Worm (Caenorhabditis elegans) whole organism, L4 larva: ENCODE results near the gene ZK632.10.

Experiments used
- D1046.2 ChIP-seq: fragments of 200-800 bp; sonication (Bioruptor generic); IDR thresholded peaks from 2 replicates; pipeline ENCODE4 v1.3.6; 2022; ENCODE audit warnings: missing genetic modification characterization, missing compliant biosample characterization
- F44E2.7 ChIP-seq: fragments of 200-800 bp; sonication (Bioruptor generic); IDR thresholded peaks from 2 replicates; pipeline ENCODE4 v2.1.2; 2022; ENCODE audit warnings: missing genetic modification characterization, missing compliant biosample characterization
- Y5F2A.4 ChIP-seq: fragments of 200-800 bp; sonication (Bioruptor generic); optimal IDR thresholded peaks from 2 replicates; lab custom pipeline; 2018; ENCODE audit warnings: mild to moderate bottlenecking, missing genetic modification characterization, missing compliant biosample characterization
- Y75B8A.6 ChIP-seq: fragments of 200-800 bp; sonication (Bioruptor generic); IDR thresholded peaks from 2 replicates; pipeline ENCODE4 v1.3.6; 2022; ENCODE audit warnings: missing genetic modification reagents, missing genetic modification characterization, missing compliant biosample characterization
- ZK337.2 ChIP-seq: fragments of 200-800 bp; sonication (Bioruptor generic); IDR thresholded peaks from 2 replicates; pipeline ENCODE4 v1.3.6; 2022; ENCODE audit warnings: missing genetic modification reagents, missing genetic modification characterization, missing compliant biosample characterization
- ZK546.5 ChIP-seq, 2 experiments: sonication (generic microtip); optimal IDR thresholded peaks; 2 replicates each; lab custom pipeline; 2017; ENCODE audit warnings: missing biosample characterization in 2 of 2, missing genetic modification characterization in 2 of 2
- ceh-62 ChIP-seq: sonication (generic microtip); optimal IDR thresholded peaks from 2 replicates; lab custom pipeline; 2017; ENCODE audit warnings: missing biosample characterization, missing genetic modification characterization
- ceh-82 ChIP-seq: sonication (generic microtip); optimal IDR thresholded peaks from 2 replicates; lab custom pipeline; 2017; ENCODE audit warnings: missing biosample characterization, missing genetic modification characterization
- daf-16 ChIP-seq, 3 experiments: sonication (generic microtip); optimal IDR thresholded peaks; 2 replicates each; lab custom pipeline; 2016 to 2017; ENCODE audit warnings: missing genetic modification characterization in 3 of 3, missing genetic modification reagents in 3 of 3, mild to moderate bottlenecking in 2 of 3, missing compliant biosample characterization in 2 of 3, missing biosample characterization in 1 of 3, moderate library complexity in 1 of 3
- daf-19 ChIP-seq: fragments of 200-800 bp; sonication (Bioruptor generic); conservative IDR thresholded peaks from 2 replicates; pipeline ENCODE4 v1.3.6; 2022; ENCODE audit warnings: missing genetic modification characterization, missing compliant biosample characterization
- dmd-6 ChIP-seq: fragments of 200-800 bp; sonication (Bioruptor generic); IDR thresholded peaks from 2 replicates; pipeline ENCODE4 v1.3.6; 2022; ENCODE audit warnings: missing genetic modification reagents, missing genetic modification characterization, missing compliant biosample characterization
- dmd-9 ChIP-seq: fragments of 200-800 bp; sonication (Bioruptor generic); IDR thresholded peaks from 2 replicates; pipeline ENCODE4 v1.3.6; 2022; ENCODE audit warnings: missing genetic modification reagents, missing genetic modification characterization, missing compliant biosample characterization
- dpl-1 ChIP-seq: fragments of 150-350 bp; optimal IDR thresholded peaks from 2 replicates; lab custom pipeline; 2014; ENCODE audit warnings: missing biosample characterization, missing genetic modification reagents, missing genetic modification characterization
- duxl-1 ChIP-seq: sonication (generic microtip); optimal IDR thresholded peaks from 2 replicates; lab custom pipeline; 2016; ENCODE audit warnings: mild to moderate bottlenecking, missing genetic modification characterization, moderate library complexity, missing compliant biosample characterization; ENCODE audit not compliant: poor library complexity
- egl-27 ChIP-seq: sonication (generic microtip); optimal IDR thresholded peaks from 3 replicates; lab custom pipeline; 2017; ENCODE audit warnings: missing biosample characterization, missing genetic modification reagents, missing genetic modification characterization
- egl-43 ChIP-seq: fragments of 200-800 bp; sonication (Bioruptor generic); IDR thresholded peaks from 2 replicates; pipeline ENCODE4 v1.3.6; 2022; ENCODE audit warnings: missing genetic modification reagents, missing genetic modification characterization, missing compliant biosample characterization
- fkh-10 ChIP-seq: fragments of 150-350 bp; optimal IDR thresholded peaks from 2 replicates; lab custom pipeline; 2014; ENCODE audit warnings: missing biosample characterization, missing genetic modification reagents, missing genetic modification characterization
- hlh-11 ChIP-seq: fragments of 200-800 bp; sonication (Bioruptor generic); optimal IDR thresholded peaks from 2 replicates; lab custom pipeline; 2018; ENCODE audit warnings: mild to moderate bottlenecking, missing genetic modification characterization, missing compliant biosample characterization
- jun-1 ChIP-seq: fragments of 150-350 bp; optimal IDR thresholded peaks from 2 replicates; lab custom pipeline; 2014; ENCODE audit warnings: missing biosample characterization, missing genetic modification reagents, missing genetic modification characterization
- lin-1 ChIP-seq: fragments of 200-800 bp; sonication (Bioruptor generic); IDR thresholded peaks from 2 replicates; pipeline ENCODE4 v1.3.6; 2022; ENCODE audit warnings: missing genetic modification reagents, missing genetic modification characterization, missing compliant biosample characterization
- lin-13 ChIP-seq: fragments of 150-350 bp; optimal IDR thresholded peaks from 2 replicates; lab custom pipeline; 2014; ENCODE audit warnings: missing biosample characterization, missing genetic modification reagents, missing genetic modification characterization
- lin-39 ChIP-seq: fragments of 150-350 bp; optimal IDR thresholded peaks from 2 replicates; lab custom pipeline; 2014; ENCODE audit warnings: missing biosample characterization, missing genetic modification reagents, missing genetic modification characterization
- mdl-1 ChIP-seq, 2 experiments: fragments of 150-350 bp in 1 of 2; sonication (generic microtip) in 1 of 2; optimal IDR thresholded peaks; 2 replicates each; lab custom pipeline; 2014 to 2017; ENCODE audit warnings: missing biosample characterization in 2 of 2, missing genetic modification characterization in 2 of 2
- mes-2 ChIP-seq: sonication (generic microtip); optimal IDR thresholded peaks from 2 replicates; lab custom pipeline; 2016; ENCODE audit warnings: missing genotype, mild to moderate bottlenecking, missing genetic modification characterization, missing compliant biosample characterization; ENCODE audit not compliant: poor library complexity, severe bottlenecking
- mxl-2 ChIP-seq: fragments of 200-800 bp; sonication (Bioruptor generic); conservative IDR thresholded peaks from 2 replicates; pipeline ENCODE4 v1.3.6; 2022; ENCODE audit warnings: missing genetic modification reagents, missing genetic modification characterization, missing compliant biosample characterization
- nhr-102 ChIP-seq: sonication (generic microtip); optimal IDR thresholded peaks from 2 replicates; lab custom pipeline; 2016; ENCODE audit warnings: mild to moderate bottlenecking, missing genetic modification characterization, moderate library complexity, missing compliant biosample characterization
- nhr-111 ChIP-seq: fragments of 200-800 bp; sonication (Bioruptor generic); optimal IDR thresholded peaks from 2 replicates; lab custom pipeline; 2018; ENCODE audit warnings: mild to moderate bottlenecking, missing genetic modification characterization, missing compliant biosample characterization
- nhr-237 ChIP-seq: sonication (generic microtip); optimal IDR thresholded peaks from 2 replicates; lab custom pipeline; 2017; ENCODE audit warnings: missing biosample characterization, missing genetic modification characterization
- nhr-25 ChIP-seq: sonication (generic microtip); optimal IDR thresholded peaks from 2 replicates; lab custom pipeline; 2017; ENCODE audit warnings: missing genetic modification characterization, mild to moderate bottlenecking, missing compliant biosample characterization, antibody characterized with exemption, moderate library complexity, borderline replicate concordance; ENCODE audit not compliant: insufficient read depth
- nhr-41 ChIP-seq: fragments of 200-800 bp; sonication (Bioruptor generic); IDR thresholded peaks from 2 replicates; pipeline ENCODE4 v1.3.6; 2022; ENCODE audit warnings: missing genetic modification reagents, missing genetic modification characterization, missing compliant biosample characterization
- nhr-42 ChIP-seq: fragments of 200-800 bp; sonication (Bioruptor generic); IDR thresholded peaks from 2 replicates; pipeline ENCODE4 v1.3.6; 2022; ENCODE audit warnings: missing genetic modification characterization, missing compliant biosample characterization
- nhr-76 ChIP-seq: fragments of 150-350 bp; optimal IDR thresholded peaks from 2 replicates; lab custom pipeline; 2014; ENCODE audit warnings: missing biosample characterization, missing genetic modification characterization
- rbr-2 ChIP-seq: sonication (generic microtip); optimal IDR thresholded peaks from 2 replicates; lab custom pipeline; 2016; ENCODE audit warnings: missing genotype, missing genetic modification characterization, missing compliant biosample characterization
- sdz-12 ChIP-seq: fragments of 200-800 bp; sonication (Bioruptor generic); optimal IDR thresholded peaks from 2 replicates; lab custom pipeline; 2018; ENCODE audit warnings: mild to moderate bottlenecking, missing genetic modification characterization, missing compliant biosample characterization
- set-16 ChIP-seq: fragments of 200-800 bp; sonication (Bioruptor generic); IDR thresholded peaks from 2 replicates; pipeline ENCODE4 v1.3.6; 2022; ENCODE audit warnings: missing genetic modification reagents, missing genetic modification characterization, missing compliant biosample characterization
- tra-1 ChIP-seq: fragments of 200-800 bp; sonication (Bioruptor generic); IDR thresholded peaks from 2 replicates; pipeline ENCODE4 v1.3.6; 2022; ENCODE audit warnings: missing genetic modification reagents, missing genetic modification characterization, missing compliant biosample characterization
- unc-130 ChIP-seq: sonication (generic microtip); optimal IDR thresholded peaks from 2 replicates; lab custom pipeline; 2016; ENCODE audit warnings: missing genetic modification reagents, missing genetic modification characterization, missing compliant biosample characterization
- unc-62 ChIP-seq, 3 experiments: fragments of 150-350 bp in 1 of 3; sonication (generic microtip); optimal IDR thresholded peaks in 2 of 3; peaks in 1 of 3; 1 replicate in 1 of 3; 2 replicates in 2 of 3; lab custom pipeline; 2014 to 2017; ENCODE audit warnings: missing biosample characterization in 3 of 3, missing genetic modification characterization in 3 of 3, missing genetic modification reagents in 3 of 3, missing genotype in 1 of 3
- zfp-3 ChIP-seq: fragments of 200-800 bp; sonication (Bioruptor generic); conservative IDR thresholded peaks from 2 replicates; pipeline ENCODE4 v1.3.6; 2022; ENCODE audit warnings: missing genetic modification reagents, missing genetic modification characterization, missing compliant biosample characterization
- ztf-7 ChIP-seq: fragments of 150-350 bp; optimal IDR thresholded peaks from 2 replicates; lab custom pipeline; 2014; ENCODE audit warnings: missing biosample characterization, missing genetic modification characterization

The ZK632.10 gene

DNA sequence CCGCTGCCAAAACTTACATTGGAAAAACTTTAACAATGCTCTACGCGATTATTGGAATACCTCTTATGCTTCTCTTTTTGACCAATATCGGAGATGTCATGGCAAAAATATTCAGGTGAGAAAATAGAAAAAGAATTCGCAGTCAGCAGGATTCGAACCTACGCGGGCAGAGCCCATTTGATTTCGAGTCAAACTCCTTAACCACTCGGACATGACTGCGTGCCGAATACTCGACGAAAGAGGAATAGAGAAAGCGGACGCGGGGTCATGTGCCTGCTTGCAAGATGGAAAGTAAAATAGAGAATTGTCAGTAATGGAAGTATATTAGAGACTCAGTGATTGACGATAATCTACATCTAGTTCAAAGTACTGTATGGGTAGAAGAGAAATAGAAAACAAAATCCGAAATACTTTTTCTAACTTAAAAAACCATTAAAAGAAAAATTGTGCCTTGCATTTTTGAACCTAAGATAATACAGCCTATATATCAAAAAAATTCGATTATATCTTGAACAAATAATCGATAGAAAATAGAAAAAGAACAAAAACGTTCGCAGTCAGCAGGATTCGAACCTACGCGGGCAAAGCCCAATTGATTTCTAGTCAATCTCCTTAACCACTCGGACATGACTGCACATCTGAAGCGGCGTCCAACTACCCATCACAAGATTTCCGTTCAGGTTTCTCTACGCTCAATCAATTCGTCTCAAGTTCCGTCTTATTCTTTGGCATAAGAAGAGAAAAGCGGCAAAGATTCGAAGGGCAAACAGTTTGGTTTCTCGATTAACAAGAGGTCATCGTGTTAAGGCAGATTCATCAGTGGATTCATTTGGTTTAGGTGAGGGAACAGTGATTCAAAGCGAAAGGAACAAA is 34.2 kb upstream of the ZK632.10 start (continued):
- TF ChIP-seq duxl-1 (tag; lab: Kevin White, UChicago): peak; percentile 45
- peak; percentile 94 for TF ChIP-seq egl-43
- TF ChIP-seq ZK546.5 (tag; optimal IDR thresholded peaks at IDR 0.05; lab: Kevin White, UChicago): no peak
- no peak for TF ChIP-seq ztf-7 (tag; lab: Kevin White, UChicago)
- peak; percentile 39 for TF ChIP-seq sdz-12
- TF ChIP-seq dmd-9 (GFP tag; lab: Robert Waterston, UW): peak; percentile 86
- peak; percentile 84 for TF ChIP-seq nhr-41 (GFP tag; lab: Robert Waterston, UW)
- no peak for TF ChIP-seq set-16 (GFP tag; lab: Robert Waterston, UW)
- peak; percentile 17 for TF ChIP-seq nhr-102 (tag; lab: Kevin White, UChicago)
- TF ChIP-seq ZK337.2: peak; percentile 85
- peak; percentile 48 for TF ChIP-seq nhr-111 (GFP tag; lab: Kevin White, UChicago)
- TF ChIP-seq jun-1: no peak
- TF ChIP-seq nhr-76 (tag; lab: Kevin White, UChicago): no peak
- no peak for TF ChIP-seq Y75B8A.6 (GFP tag; lab: Robert Waterston, UW)

DNA sequence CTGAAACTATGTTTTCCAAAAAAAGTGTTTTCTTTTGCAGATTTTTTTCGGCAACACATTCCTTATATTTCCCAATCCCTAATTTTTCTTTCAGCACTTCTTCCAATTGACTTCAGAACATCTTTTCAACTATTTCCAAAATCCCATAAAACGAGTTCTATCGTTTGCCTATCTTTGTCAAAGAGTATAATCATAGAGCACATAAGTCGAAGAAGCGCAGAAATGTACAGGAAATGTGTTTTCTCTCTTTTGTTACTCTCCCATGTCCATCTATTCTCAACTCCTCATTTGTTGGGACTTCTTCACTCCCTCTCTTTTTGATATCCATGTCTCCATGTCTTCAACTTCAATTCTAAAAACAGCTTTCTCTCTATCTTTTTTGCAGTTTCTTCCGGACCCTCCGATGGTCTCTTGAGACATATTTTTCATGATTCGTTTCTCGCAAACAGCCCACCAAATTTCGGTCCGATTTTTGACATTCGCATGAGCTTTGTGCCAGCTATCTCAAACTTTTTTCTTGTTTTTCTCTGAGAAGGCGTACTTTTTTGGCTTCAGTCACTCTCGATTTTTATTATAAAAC is 32.8 kb upstream of the ZK632.10 start, which contains the start of gene twk-48:
Gene twk-48 (plus strand): TSS at position 530 of the 580 bp plus-strand sequence.
- TF ChIP-seq ceh-82 (tag; lab: Kevin White, UChicago): no peak
- no peak for TF ChIP-seq unc-130
- TF ChIP-seq tra-1: no peak
- TF ChIP-seq unc-62 (GFP tag; optimal IDR thresholded peaks at IDR 0.05 in 1 of 2; lab: Kevin White, UChicago): peak in 1 of 2 experiments; percentile 85
- TF ChIP-seq unc-62 (tag; optimal IDR thresholded peaks at IDR 0.05; lab: Kevin White, UChicago): no peak
- TF ChIP-seq mes-2 (tag; lab: Kevin White, UChicago): no peak
- TF ChIP-seq fkh-10 (GFP tag; lab: Kevin White, UChicago): peak; percentile 34
- peak; percentile 7 for TF ChIP-seq lin-39 (tag; lab: Kevin White, UChicago)

DNA sequence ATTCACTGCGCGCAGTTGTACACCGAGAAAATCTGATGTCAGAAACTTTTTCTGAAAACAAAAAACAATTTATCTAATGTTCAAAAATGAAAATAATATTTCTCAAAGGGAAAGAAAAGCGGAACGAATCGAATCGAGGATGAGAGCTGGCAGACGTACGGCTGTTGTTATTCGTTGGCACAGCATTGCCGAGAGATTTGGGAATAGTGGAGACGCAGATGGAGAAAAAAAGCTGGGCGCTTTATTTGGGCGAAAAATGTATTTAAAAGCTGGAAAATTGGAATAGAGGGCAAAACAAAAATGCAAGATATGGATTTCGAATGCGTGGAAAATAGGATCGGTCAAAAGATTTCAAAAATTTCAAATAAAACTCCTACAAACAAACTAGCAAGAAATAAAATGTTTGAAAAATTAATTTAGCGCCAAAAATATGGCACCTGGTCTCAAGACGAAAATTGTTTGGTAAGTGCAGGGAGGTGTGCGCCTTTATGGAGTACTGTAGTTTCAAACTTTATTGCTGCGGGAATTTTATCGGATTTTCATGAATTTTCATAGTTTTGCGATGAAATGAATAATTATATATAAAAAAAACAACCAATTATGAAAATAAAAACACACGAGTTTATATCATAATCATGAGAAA is 31.7 kb upstream of the ZK632.10 start, which contains the start of gene gpdh-2:
Gene gpdh-2 (minus strand): TSS at position 51 of the 643 bp plus-strand sequence.
- TF ChIP-seq nhr-25 (tag; lab: Kevin White, UChicago) (no peak), daf-19 (GFP tag; lab: Robert Waterston, UW) (no peak), dmd-6 (no peak), lin-1 (GFP tag; lab: Robert Waterston, UW) (no peak), daf-16 (GFP tag; optimal IDR thresholded peaks at IDR 0.05; lab: Kevin White, UChicago) (peak in 1 of 2 experiments; percentile 81), daf-16 (tag; optimal IDR thresholded peaks at IDR 0.05; lab: Kevin White, UChicago) (no peak)
- TF ChIP-seq, all 104 proteins: peak for 1

DNA sequence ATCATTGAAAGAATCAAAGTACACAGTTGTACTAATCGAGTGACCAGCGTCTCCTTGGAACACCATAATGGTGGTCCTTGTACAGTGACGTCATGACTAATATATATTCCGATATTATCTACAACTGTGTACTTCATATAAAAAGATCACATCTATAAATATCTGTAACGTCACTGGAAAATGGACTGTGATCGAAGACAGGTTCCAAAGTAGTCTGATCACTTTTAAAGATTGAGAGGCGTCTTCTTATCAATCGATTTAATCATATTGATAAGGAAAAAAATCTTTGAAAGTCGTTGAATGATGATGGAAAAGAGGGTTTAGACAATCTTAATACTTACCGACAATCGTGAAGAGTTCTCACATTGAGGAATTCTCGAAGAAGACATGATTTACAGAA is 30.5 kb upstream of the ZK632.10 start:
- TF ChIP-seq lin-13 (GFP tag; lab: Kevin White, UChicago): no peak
- no peak for TF ChIP-seq Y5F2A.4
- TF ChIP-seq ceh-82 (tag; lab: Kevin White, UChicago): no peak
- peak; percentile 12; the same call in 1 of the 2 replicates for TF ChIP-seq dmd-6
- no peak for TF ChIP-seq zfp-3
- no peak for TF ChIP-seq set-16 (GFP tag; lab: Robert Waterston, UW)
- no peak for TF ChIP-seq D1046.2 (GFP tag; lab: Robert Waterston, UW)
- TF ChIP-seq F44E2.7: no peak
- TF ChIP-seq nhr-102 (tag; lab: Kevin White, UChicago): no peak
- TF ChIP-seq unc-130: no peak
- no peak for TF ChIP-seq mdl-1 (tag; optimal IDR thresholded peaks at IDR 0.05; lab: Kevin White, UChicago)
- no peak for TF ChIP-seq nhr-237 (tag; lab: Kevin White, UChicago)
- no peak for TF ChIP-seq dmd-9 (GFP tag; lab: Robert Waterston, UW)
- no peak for TF ChIP-seq nhr-42
- TF ChIP-seq rbr-2: no peak
- TF ChIP-seq ceh-62 (tag; lab: Kevin White, UChicago): no peak
- TF ChIP-seq egl-27 (tag; lab: Kevin White, UChicago): no peak
- TF ChIP-seq Y75B8A.6 (GFP tag; lab: Robert Waterston, UW): no peak
- TF ChIP-seq hlh-11 (tag; lab: Kevin White, UChicago): peak; percentile 27
- no peak for TF ChIP-seq nhr-111 (GFP tag; lab: Kevin White, UChicago)
- no peak for TF ChIP-seq dpl-1 (GFP tag; lab: Kevin White, UChicago)
- TF ChIP-seq mxl-2 (GFP tag; lab: Robert Waterston, UW): no peak
